Worm (Caenorhabditis elegans) whole organism, midembryonic: ENCODE results near the gene Y102A11A.1.
A peak's percentile ranks its signal among the peaks of the same experiment; 100 is the strongest.
"Not testable (repeated sequence)": the region's sequence is repeated elsewhere in the genome, so short reads cannot be mapped to it uniquely, and the experiment has no call there.

Experiments
- T22C8.4 ChIP-seq: fragments of 200-800 bp; sonication (Bioruptor generic); IDR thresholded peaks from 2 replicates; pipeline ENCODE4 v1.3.6; 2022; ENCODE audit warnings: missing genetic modification characterization, missing compliant biosample characterization
- cog-1 ChIP-seq: sonication (generic microtip); optimal IDR thresholded peaks from 2 replicates; lab custom pipeline; 2016; ENCODE audit warnings: missing genetic modification characterization, missing compliant biosample characterization
- flt-1 ChIP-seq: fragments of 200-800 bp; sonication (Bioruptor generic); IDR thresholded peaks from 2 replicates; pipeline ENCODE4 v1.3.6; 2022; ENCODE audit warnings: missing genetic modification characterization, missing compliant biosample characterization
- klf-2 ChIP-seq: fragments of 200-800 bp; sonication (Bioruptor generic); conservative IDR thresholded peaks from 2 replicates; pipeline ENCODE4 v1.3.6; 2022; ENCODE audit warnings: missing genetic modification reagents, missing genetic modification characterization, missing compliant biosample characterization
- med-1 ChIP-seq: sonication (generic microtip); optimal IDR thresholded peaks from 2 replicates; lab custom pipeline; 2017; ENCODE audit warnings: missing genetic modification characterization, mild to moderate bottlenecking, missing compliant biosample characterization, antibody characterized with exemption, missing genetic modification reagents; ENCODE audit not compliant: insufficient read depth
- ref-1 ChIP-seq: fragments of 200-800 bp; sonication (Bioruptor generic); conservative IDR thresholded peaks from 2 replicates; pipeline ENCODE4 v1.3.6; 2022; ENCODE audit warnings: missing genetic modification reagents, missing genetic modification characterization, missing compliant biosample characterization
- tab-1 ChIP-seq: fragments of 200-800 bp; sonication (Bioruptor generic); IDR thresholded peaks from 2 replicates; pipeline ENCODE4 v1.3.6; 2022; ENCODE audit warnings: missing genetic modification characterization, missing compliant biosample characterization
- ztf-23 ChIP-seq: fragments of 200-800 bp; sonication (Bioruptor generic); IDR thresholded peaks from 2 replicates; pipeline ENCODE4 v1.3.6; 2022; ENCODE audit warnings: missing genetic modification reagents, missing genetic modification characterization, missing compliant biosample characterization
- ztf-29 ChIP-seq: fragments of 200-800 bp; sonication (Bioruptor generic); IDR thresholded peaks from 2 replicates; pipeline ENCODE4 v1.3.6; 2022; ENCODE audit warnings: missing genetic modification reagents, missing genetic modification characterization, missing compliant biosample characterization

Y102A11A.1 gene

DNA sequence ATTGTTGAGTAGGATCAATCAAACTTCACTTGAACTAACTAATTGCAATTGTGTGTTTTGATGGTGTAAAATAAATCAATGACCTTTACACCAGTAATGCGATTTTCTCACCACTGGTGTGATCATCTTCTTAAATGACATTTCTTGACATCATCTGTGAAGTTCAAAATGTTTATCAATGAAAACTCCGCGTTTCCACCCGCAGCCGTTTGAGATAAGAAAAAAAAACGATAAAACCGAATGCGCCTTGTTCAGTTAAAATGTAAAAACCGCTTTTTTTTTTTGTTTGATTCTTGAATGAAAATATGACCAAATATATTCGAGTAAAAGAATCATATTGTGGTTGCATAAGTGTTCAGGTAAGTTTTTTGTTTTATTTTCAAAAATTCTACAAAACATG, at the start of gene Y102A11A.1:
Gene Y102A11A.1 (plus strand): TSS at position 223 of the 400 bp plus-strand sequence.
- TF ChIP-seq ztf-29 (GFP tag; lab: Robert Waterston, UW) = no peak
- TF ChIP-seq cog-1 (tag; lab: Kevin White, UChicago) = no peak
- TF ChIP-seq klf-2 (GFP tag; lab: Robert Waterston, UW) = no peak
- TF ChIP-seq flt-1 (GFP tag; lab: Robert Waterston, UW) = no peak
- no peak for TF ChIP-seq ztf-23 (GFP tag; lab: Robert Waterston, UW)
- TF ChIP-seq tab-1 (GFP tag; lab: Robert Waterston, UW) = no peak

- TF ChIP-seq flt-1 (GFP tag; lab: Robert Waterston, UW) (no peak), med-1 (GFP tag; lab: Kevin White, UChicago) (no peak), ztf-29 (GFP tag; lab: Robert Waterston, UW) (no peak), cog-1 (tag; lab: Kevin White, UChicago) (no peak), ztf-23 (GFP tag; lab: Robert Waterston, UW) (no peak), tab-1 (GFP tag; lab: Robert Waterston, UW) (no peak), T22C8.4 (GFP tag; lab: Robert Waterston, UW) (no peak), ref-1 (no peak), klf-2 (GFP tag; lab: Robert Waterston, UW) (no peak)
These were observed 39.0 kb upstream of the Y102A11A.1 start, which contains the start of gene Y102A11A.9 for ce11 chrX:2012491-2013201. Gene Y102A11A.9 (plus strand): TSS chrX:2013151.

- TF ChIP-seq med-1 (GFP tag; lab: Kevin White, UChicago) = no peak
- TF ChIP-seq klf-2 (GFP tag; lab: Robert Waterston, UW) = no peak
- no peak for TF ChIP-seq T22C8.4 (GFP tag; lab: Robert Waterston, UW)
- no peak for TF ChIP-seq cog-1 (tag; lab: Kevin White, UChicago)
- TF ChIP-seq tab-1 (GFP tag; lab: Robert Waterston, UW) = no peak
- TF ChIP-seq ztf-29 (GFP tag; lab: Robert Waterston, UW) = no peak
- TF ChIP-seq ztf-23 (GFP tag; lab: Robert Waterston, UW) = no peak
These were observed 37.7 kb upstream of the Y102A11A.1 start for ce11 chrX:2013912-2014311.

ce11 chrX:2014521-2014920, 37.1 kb upstream of the Y102A11A.1 start:
- no peak for TF ChIP-seq ztf-29 (GFP tag; lab: Robert Waterston, UW)
- 0 out of 2 replicates have a peak, but pooled peaks have one; percentile 26 for TF ChIP-seq flt-1 (GFP tag; lab: Robert Waterston, UW)

ce11 chrX:2018211-2018610, 33.4 kb upstream of the Y102A11A.1 start:
- no peak for TF ChIP-seq T22C8.4 (GFP tag; lab: Robert Waterston, UW)
- no peak for TF ChIP-seq flt-1 (GFP tag; lab: Robert Waterston, UW)
- no peak for TF ChIP-seq ztf-29 (GFP tag; lab: Robert Waterston, UW)
- no peak for TF ChIP-seq tab-1 (GFP tag; lab: Robert Waterston, UW)
- no peak for TF ChIP-seq cog-1 (tag; lab: Kevin White, UChicago)
- no peak for TF ChIP-seq klf-2 (GFP tag; lab: Robert Waterston, UW)
- TF ChIP-seq ztf-23 (GFP tag; lab: Robert Waterston, UW) = no peak
- TF ChIP-seq ref-1 = no peak

ce11 chrX:2018848-2019247, 32.8 kb upstream of the Y102A11A.1 start, which contains the start of gene Y102A11A.3:
Gene Y102A11A.3 (plus strand): TSS chrX:2019148.
- TF ChIP-seq ztf-29 (GFP tag; lab: Robert Waterston, UW) (no peak), T22C8.4 (GFP tag; lab: Robert Waterston, UW) (no peak), cog-1 (tag; lab: Kevin White, UChicago) (no peak), med-1 (GFP tag; lab: Kevin White, UChicago) (no peak), ztf-23 (GFP tag; lab: Robert Waterston, UW) (no peak), klf-2 (GFP tag; lab: Robert Waterston, UW) (no peak), flt-1 (GFP tag; lab: Robert Waterston, UW) (no peak), ref-1 (no peak), tab-1 (GFP tag; lab: Robert Waterston, UW) (no peak)

- TF ChIP-seq klf-2 (GFP tag; lab: Robert Waterston, UW) = no peak
- TF ChIP-seq tab-1 (GFP tag; lab: Robert Waterston, UW) = no peak
- TF ChIP-seq cog-1 (tag; lab: Kevin White, UChicago) = no peak
- TF ChIP-seq ztf-23 (GFP tag; lab: Robert Waterston, UW) = no peak
- no peak for TF ChIP-seq ref-1
- TF ChIP-seq T22C8.4 (GFP tag; lab: Robert Waterston, UW) = no peak
- TF ChIP-seq med-1 (GFP tag; lab: Kevin White, UChicago) = no peak
- no peak for TF ChIP-seq flt-1 (GFP tag; lab: Robert Waterston, UW)
- no peak for TF ChIP-seq ztf-29 (GFP tag; lab: Robert Waterston, UW)
These were observed 30.1 kb upstream of the Y102A11A.1 start for ce11 chrX:2021558-2021957.

DNA sequence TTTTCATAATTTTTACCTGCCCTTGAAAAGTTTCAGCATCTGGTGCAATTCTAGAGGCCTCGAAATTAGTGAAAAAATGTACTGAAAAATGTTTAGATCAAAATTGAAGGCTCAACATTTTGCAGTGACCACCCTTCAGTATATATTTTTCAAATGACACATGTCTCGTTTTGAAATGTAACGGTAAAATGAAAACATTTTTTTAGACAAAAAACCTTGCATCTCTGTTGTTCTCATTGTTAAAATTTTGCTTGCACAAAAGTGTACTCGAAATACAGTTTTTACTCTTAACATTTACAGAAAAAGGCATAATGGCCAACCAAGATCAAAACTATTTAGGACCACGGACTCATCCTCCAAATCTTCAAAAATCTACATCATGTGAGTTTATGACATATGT, 25.3 kb upstream of the Y102A11A.1 start, which contains the start of gene Y102A11A.2:
Gene Y102A11A.2 (plus strand): TSS at position 301 of the 400 bp plus-strand sequence.
- not testable (repeated sequence) for TF ChIP-seq med-1 (GFP tag; lab: Kevin White, UChicago); klf-2 (GFP tag; lab: Robert Waterston, UW); cog-1 (tag; lab: Kevin White, UChicago)

- no peak for TF ChIP-seq ztf-29 (GFP tag; lab: Robert Waterston, UW)
- no peak for TF ChIP-seq klf-2 (GFP tag; lab: Robert Waterston, UW)
- TF ChIP-seq ref-1 = no peak
- TF ChIP-seq cog-1 (tag; lab: Kevin White, UChicago) = no peak
- TF ChIP-seq T22C8.4 (GFP tag; lab: Robert Waterston, UW) = no peak
- no peak for TF ChIP-seq tab-1 (GFP tag; lab: Robert Waterston, UW)
- TF ChIP-seq ztf-23 (GFP tag; lab: Robert Waterston, UW) = no peak
- TF ChIP-seq flt-1 (GFP tag; lab: Robert Waterston, UW) = no peak
- no peak for TF ChIP-seq med-1 (GFP tag; lab: Kevin White, UChicago)
These were observed 20.8 kb upstream of the Y102A11A.1 start for ce11 chrX:2030871-2031270.
